Worm (Caenorhabditis elegans): Measurements from ENCODE around the gene lron-12.

- TF ChIP-seq pes-1 (GFP tag; IDR thresholded peaks at IDR 0.05) (no peak), tbx-11 (GFP tag; IDR thresholded peaks at IDR 0.05) (no peak), hmg-4 (GFP tag; optimal IDR thresholded peaks at IDR 0.05) (peak; percentile 35), ama-1 (optimal IDR thresholded peaks at IDR 0.05) (no peak), aly-1 (tag; optimal IDR thresholded peaks at IDR 0.05) (peak; percentile 15), tbx-37 (GFP tag; conservative IDR thresholded peaks at IDR 0.05) (peak; percentile 29), F13C5.2 (tag; optimal IDR thresholded peaks at IDR 0.05) (peak; percentile 24), hnd-1 (tag; optimal IDR thresholded peaks at IDR 0.05) (no peak)
Measured at ce11 chrIII:12139471-12139870, 21.2 kb upstream of the lron-12 start.

All from whole organism, early embryonic.